Worm (Caenorhabditis elegans) whole organism, young adult: ENCODE results near the gene pho-6.
A peak's percentile ranks its signal among the peaks of the same experiment; 100 is the strongest.

Experiments
- B0336.3 ChIP-seq: fragments of 200-800 bp; sonication (Bioruptor generic); IDR thresholded peaks from 2 replicates; pipeline ENCODE4 v1.3.6; 2022; ENCODE audit warnings: missing genetic modification characterization, missing compliant biosample characterization
- F39B2.1 ChIP-seq: fragments of 200-800 bp; sonication (Bioruptor generic); IDR thresholded peaks from 2 replicates; pipeline ENCODE4 v1.3.6; 2022; ENCODE audit warnings: missing genetic modification reagents, missing genetic modification characterization, missing compliant biosample characterization
- F57C9.4 ChIP-seq: sonication (generic microtip); optimal IDR thresholded peaks from 2 replicates; lab custom pipeline; 2017; ENCODE audit warnings: mild to moderate bottlenecking, missing genetic modification characterization, missing compliant biosample characterization
- T26A5.8 ChIP-seq: sonication (generic microtip); optimal IDR thresholded peaks from 2 replicates; lab custom pipeline; 2016; ENCODE audit warnings: missing genetic modification characterization, missing compliant biosample characterization
- Y56A3A.18 ChIP-seq: fragments of 200-800 bp; sonication (Bioruptor generic); IDR thresholded peaks from 2 replicates; pipeline ENCODE4 v1.3.6; 2022; ENCODE audit warnings: missing genetic modification reagents, missing genetic modification characterization, missing compliant biosample characterization
- Y79H2A.3 ChIP-seq: fragments of 200-800 bp; sonication (Bioruptor generic); conservative IDR thresholded peaks from 2 replicates; pipeline ENCODE4 v1.3.6; 2022; ENCODE audit warnings: missing genetic modification reagents, missing genetic modification characterization, missing compliant biosample characterization
- akir-1 ChIP-seq: fragments of 200-800 bp; sonication (Bioruptor generic); optimal IDR thresholded peaks from 2 replicates; lab custom pipeline; 2018; ENCODE audit warnings: mild to moderate bottlenecking, missing genetic modification characterization, moderate library complexity, missing compliant biosample characterization
- ama-1 ChIP-seq, 3 experiments: fragments of 150-350 bp in 1 of 3; sonication (generic microtip) in 2 of 3; optimal IDR thresholded peaks; 2 replicates each; lab custom pipeline; 2014 to 2018; ENCODE audit warnings: missing biosample characterization in 2 of 3, missing genetic modification characterization in 2 of 3, missing genetic modification reagents in 2 of 3
- aptf-2 ChIP-seq: fragments of 200-800 bp; sonication (Bioruptor generic); conservative IDR thresholded peaks from 2 replicates; pipeline ENCODE4 v1.3.6; 2022; ENCODE audit warnings: missing genetic modification reagents, missing genetic modification characterization, missing compliant biosample characterization
- atf-7 ChIP-seq: sonication (generic microtip); optimal IDR thresholded peaks from 2 replicates; lab custom pipeline; 2017; ENCODE audit warnings: mild to moderate bottlenecking, missing genetic modification characterization, missing compliant biosample characterization
- attf-3 ChIP-seq: fragments of 200-800 bp; sonication (Bioruptor generic); conservative IDR thresholded peaks from 2 replicates; pipeline ENCODE4 v1.3.6; 2022; ENCODE audit warnings: missing genetic modification reagents, missing genetic modification characterization, missing compliant biosample characterization
- ceh-100 ChIP-seq: fragments of 200-800 bp; sonication (Bioruptor generic); IDR thresholded peaks from 2 replicates; pipeline ENCODE4 v1.3.6; 2022; ENCODE audit warnings: missing genetic modification reagents, missing genetic modification characterization, missing compliant biosample characterization
- ceh-58 ChIP-seq: fragments of 200-800 bp; sonication (Bioruptor generic); IDR thresholded peaks from 2 replicates; pipeline ENCODE4 v1.3.6; 2022; ENCODE audit warnings: missing genetic modification characterization, missing compliant biosample characterization
- chd-7 ChIP-seq: sonication (generic microtip); optimal IDR thresholded peaks from 2 replicates; lab custom pipeline; 2016; ENCODE audit warnings: mild to moderate bottlenecking, missing genetic modification characterization, moderate library complexity, missing compliant biosample characterization
- dox-1 ChIP-seq: fragments of 200-800 bp; sonication (Bioruptor generic); IDR thresholded peaks from 2 replicates; pipeline ENCODE4 v1.3.6; 2022; ENCODE audit warnings: missing genetic modification reagents, missing genetic modification characterization, missing compliant biosample characterization
- dpff-1 ChIP-seq: sonication (generic microtip); optimal IDR thresholded peaks from 2 replicates; lab custom pipeline; 2017; ENCODE audit warnings: mild to moderate bottlenecking, missing genetic modification characterization, missing compliant biosample characterization
- dpl-1 ChIP-seq: fragments of 150-350 bp; optimal IDR thresholded peaks from 2 replicates; lab custom pipeline; 2014; ENCODE audit warnings: missing biosample characterization, missing genetic modification reagents, missing genetic modification characterization
- efl-1 ChIP-seq: fragments of 150-350 bp; optimal IDR thresholded peaks from 2 replicates; lab custom pipeline; 2014; ENCODE audit warnings: missing biosample characterization, missing genetic modification reagents, missing genetic modification characterization
- egl-44 ChIP-seq: fragments of 200-800 bp; sonication (Bioruptor generic); IDR thresholded peaks from 2 replicates; pipeline ENCODE4 v1.3.6; 2022; ENCODE audit warnings: missing genetic modification reagents, missing genetic modification characterization, missing compliant biosample characterization
- egrh-3 ChIP-seq: fragments of 200-800 bp; sonication (Bioruptor generic); IDR thresholded peaks from 2 replicates; pipeline ENCODE4 v1.3.6; 2022; ENCODE audit warnings: missing genetic modification reagents, missing genetic modification characterization, missing compliant biosample characterization
- hlh-12 ChIP-seq: sonication (generic microtip); optimal IDR thresholded peaks from 2 replicates; lab custom pipeline; 2016; ENCODE audit warnings: missing genetic modification characterization, missing compliant biosample characterization
- hlh-26 ChIP-seq: fragments of 200-800 bp; sonication (Bioruptor generic); conservative IDR thresholded peaks from 2 replicates; pipeline ENCODE4 v1.3.6; 2022; ENCODE audit warnings: missing genetic modification reagents, missing genetic modification characterization, missing compliant biosample characterization
- hrde-1 ChIP-seq: sonication (generic microtip); optimal IDR thresholded peaks from 2 replicates; lab custom pipeline; 2016; ENCODE audit warnings: missing genetic modification characterization, mild to moderate bottlenecking, missing compliant biosample characterization, moderate library complexity, missing genotype, missing genetic modification reagents, borderline replicate concordance
- hsf-1 ChIP-seq: fragments of 200-800 bp; sonication (Bioruptor generic); IDR thresholded peaks from 2 replicates; pipeline ENCODE4 v1.3.6; 2022; ENCODE audit warnings: missing genetic modification reagents, missing genetic modification characterization, missing compliant biosample characterization
- let-607 ChIP-seq, 2 experiments: fragments of 200-800 bp in 1 of 2; sonication (Bioruptor generic) in 1 of 2; sonication (generic microtip) in 1 of 2; optimal IDR thresholded peaks; 2 replicates each; lab custom pipeline; 2016 to 2018; ENCODE audit warnings: mild to moderate bottlenecking in 2 of 2, missing compliant biosample characterization in 2 of 2, missing genetic modification characterization in 2 of 2, moderate library complexity in 2 of 2, missing genotype in 1 of 2
- lin-35 ChIP-seq, 3 experiments: fragments of 150-350 bp in 2 of 3; sonication (generic microtip) in 1 of 3; optimal IDR thresholded peaks; 2 replicates each; lab custom pipeline; 2014 to 2018; ENCODE audit warnings: missing biosample characterization in 3 of 3, missing genetic modification characterization in 3 of 3, missing genetic modification reagents in 3 of 3
- lsl-1 ChIP-seq: fragments of 200-800 bp; sonication (Bioruptor generic); optimal IDR thresholded peaks from 2 replicates; lab custom pipeline; 2018; ENCODE audit warnings: mild to moderate bottlenecking, missing genetic modification characterization, moderate library complexity, missing compliant biosample characterization
- lsy-27 ChIP-seq: sonication (generic microtip); optimal IDR thresholded peaks from 2 replicates; lab custom pipeline; 2017; ENCODE audit warnings: missing genetic modification characterization, mild to moderate bottlenecking, missing compliant biosample characterization, antibody characterized with exemption, missing genotype, borderline replicate concordance; ENCODE audit not compliant: insufficient read depth
- madf-8 ChIP-seq: fragments of 200-800 bp; sonication (Bioruptor generic); conservative IDR thresholded peaks from 2 replicates; pipeline ENCODE4 v1.3.6; 2022; ENCODE audit warnings: missing genetic modification reagents, missing genetic modification characterization, missing compliant biosample characterization
- nhr-179 ChIP-seq: sonication (generic microtip); optimal IDR thresholded peaks from 2 replicates; lab custom pipeline; 2016; ENCODE audit warnings: mild to moderate bottlenecking, missing genetic modification characterization, missing compliant biosample characterization
- nhr-27 ChIP-seq: fragments of 200-800 bp; sonication (Bioruptor generic); optimal IDR thresholded peaks from 2 replicates; lab custom pipeline; 2018; ENCODE audit warnings: mild to moderate bottlenecking, missing genetic modification characterization, moderate library complexity, missing compliant biosample characterization
- nhr-80 ChIP-seq: sonication (generic microtip); optimal IDR thresholded peaks from 2 replicates; lab custom pipeline; 2016; ENCODE audit warnings: missing genetic modification characterization, missing compliant biosample characterization
- pha-4 ChIP-seq: fragments of 150-350 bp; sonication (generic microtip); optimal IDR thresholded peaks from 2 replicates; lab custom pipeline; 2014; ENCODE audit warnings: missing biosample characterization, missing genetic modification reagents, missing genetic modification characterization
- rpc-1 ChIP-seq, 2 experiments: fragments of 150-350 bp in 1 of 2; sonication (generic microtip) in 1 of 2; optimal IDR thresholded peaks; 2 replicates each; lab custom pipeline; 2014 to 2018; ENCODE audit warnings: missing biosample characterization in 1 of 2, missing genetic modification characterization in 1 of 2, missing genetic modification reagents in 1 of 2, missing genotype in 1 of 2
- sdz-38 ChIP-seq: sonication (generic microtip); optimal IDR thresholded peaks from 2 replicates; lab custom pipeline; 2016; ENCODE audit warnings: missing genotype, missing genetic modification characterization, missing compliant biosample characterization
- snpc-1.3 ChIP-seq: sonication (generic microtip); optimal IDR thresholded peaks from 2 replicates; lab custom pipeline; 2017; ENCODE audit warnings: missing genetic modification characterization, mild to moderate bottlenecking, missing compliant biosample characterization, antibody characterized with exemption, moderate library complexity, missing genotype, missing genetic modification reagents; ENCODE audit not compliant: insufficient read depth
- somi-1 ChIP-seq: fragments of 200-800 bp; sonication (Bioruptor generic); optimal IDR thresholded peaks from 2 replicates; lab custom pipeline; 2018; ENCODE audit warnings: mild to moderate bottlenecking, missing genetic modification characterization, missing compliant biosample characterization
- unc-130 ChIP-seq: sonication (generic microtip); optimal IDR thresholded peaks from 2 replicates; lab custom pipeline; 2016; ENCODE audit warnings: missing genetic modification reagents, missing genetic modification characterization, missing compliant biosample characterization
- unc-62 ChIP-seq: fragments of 150-350 bp; optimal IDR thresholded peaks from 2 replicates; lab custom pipeline; 2014; ENCODE audit warnings: missing biosample characterization, missing genetic modification reagents, missing genetic modification characterization
- zfh-2 ChIP-seq: fragments of 200-800 bp; sonication (Bioruptor generic); conservative IDR thresholded peaks from 2 replicates; pipeline ENCODE4 v1.3.6; 2022; ENCODE audit warnings: missing genetic modification reagents, missing genetic modification characterization, missing compliant biosample characterization
- ztf-28 ChIP-seq: fragments of 200-800 bp; sonication (Bioruptor generic); IDR thresholded peaks from 2 replicates; pipeline ENCODE4 v1.3.6; 2022; ENCODE audit warnings: missing genetic modification reagents, missing genetic modification characterization, missing compliant biosample characterization
- ztf-6 ChIP-seq: fragments of 200-800 bp; sonication (Bioruptor generic); IDR thresholded peaks from 2 replicates; pipeline ENCODE4 v1.3.6; 2022; ENCODE audit warnings: missing genetic modification reagents, missing genetic modification characterization, missing compliant biosample characterization

Gene pho-6

DNA sequence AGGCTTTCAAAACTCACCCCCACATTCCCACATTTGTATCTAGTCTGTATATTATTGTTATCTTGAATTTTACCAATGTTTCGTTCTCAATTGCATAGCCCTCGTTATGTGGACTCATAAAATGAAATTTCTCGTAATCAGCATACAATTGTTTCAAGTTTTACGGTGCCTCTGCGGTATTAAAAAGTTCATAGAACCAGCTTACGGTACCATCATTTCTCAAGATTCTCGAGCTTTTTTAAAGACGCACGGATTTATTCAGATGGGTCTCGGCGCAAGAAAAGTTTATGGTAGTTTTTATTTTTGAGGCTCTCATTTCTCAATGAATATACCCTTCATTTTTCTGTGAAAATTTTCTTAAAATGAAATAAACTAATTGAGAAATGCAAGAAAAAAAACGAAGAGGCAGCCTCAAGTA lies 20.9 kb upstream of the pho-6 start (continued):
- peak; percentile 91; the same call in 1 of the 2 replicates for TF ChIP-seq ceh-58
- TF ChIP-seq lin-35 (GFP tag; optimal IDR thresholded peaks at IDR 0.05; lab: Kevin White, UChicago) = peak in 1 of 3 experiments; percentile 9
- TF ChIP-seq T26A5.8 (tag; lab: Kevin White, UChicago) = no peak
- no peak for TF ChIP-seq F57C9.4 (tag; lab: Kevin White, UChicago)
- TF ChIP-seq Y56A3A.18 = 0 out of 2 replicates have a peak, but pooled peaks have one; percentile 62
- TF ChIP-seq nhr-27 = no peak
- no peak for TF ChIP-seq akir-1 (GFP tag; lab: Kevin White, UChicago)
- TF ChIP-seq ama-1 (optimal IDR thresholded peaks at IDR 0.05; lab: Kevin White, UChicago) = no peak
- peak in 1 of 2 experiments; percentile 33 for TF ChIP-seq ama-1 (GFP tag; optimal IDR thresholded peaks at IDR 0.05; lab: Kevin White, UChicago)
- peak; percentile 65; the same call in 1 of the 2 replicates for TF ChIP-seq F39B2.1
- peak; percentile 33 for TF ChIP-seq efl-1 (GFP tag; lab: Kevin White, UChicago)
- TF ChIP-seq lsl-1 = peak; percentile 71
- TF ChIP-seq ceh-100 (GFP tag; lab: Robert Waterston, UW) = peak; percentile 56
- no peak for TF ChIP-seq unc-62
- peak; percentile 56 for TF ChIP-seq atf-7 (tag; lab: Kevin White, UChicago)
- 0 out of 2 replicates have a peak, but pooled peaks have one; percentile 32 for TF ChIP-seq dox-1

DNA sequence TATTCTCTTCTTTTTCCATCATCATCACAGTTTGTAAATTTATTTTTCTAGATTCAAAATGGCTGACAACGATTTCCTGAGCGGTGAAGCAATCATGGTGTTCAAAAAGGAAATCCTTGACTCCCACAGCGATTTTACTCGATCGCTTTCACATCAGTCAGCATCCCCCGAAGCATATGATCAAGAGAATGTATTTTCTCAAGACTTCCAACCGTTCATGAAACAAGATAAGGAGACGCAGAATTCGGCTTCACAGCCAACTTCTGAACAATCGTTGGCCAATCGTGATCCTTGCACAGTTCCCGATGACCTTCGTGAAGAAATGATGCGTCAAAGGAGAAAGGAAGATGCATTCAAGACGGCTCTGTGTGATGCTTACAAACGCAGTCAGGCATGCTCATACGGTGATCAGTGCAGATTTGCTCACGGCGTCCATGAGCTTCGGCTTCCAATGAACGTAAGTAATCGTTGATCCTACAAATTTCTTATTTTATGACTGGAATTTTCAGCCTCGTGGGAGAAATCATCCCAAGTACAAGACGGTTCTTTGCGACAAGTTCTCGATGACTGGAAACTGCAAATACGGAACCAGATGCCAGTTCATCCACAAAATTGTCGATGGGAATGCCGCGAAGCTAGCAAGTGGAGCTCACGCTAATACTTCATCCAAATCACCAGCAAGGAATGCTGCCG lies 19.9 kb upstream of the pho-6 start, which contains the start of gene pos-1:
Gene pos-1 (plus strand): TSS at position 51 of the 693 bp plus-strand sequence.
- TF ChIP-seq ceh-100 (GFP tag; lab: Robert Waterston, UW) = no peak
- no peak for TF ChIP-seq ztf-6 (GFP tag; lab: Robert Waterston, UW)
- TF ChIP-seq T26A5.8 (tag; lab: Kevin White, UChicago) = no peak
- TF ChIP-seq attf-3 (GFP tag; lab: Robert Waterston, UW) = no peak
- TF ChIP-seq Y79H2A.3 (GFP tag; lab: Robert Waterston, UW) = no peak
- no peak for TF ChIP-seq dpff-1

DNA sequence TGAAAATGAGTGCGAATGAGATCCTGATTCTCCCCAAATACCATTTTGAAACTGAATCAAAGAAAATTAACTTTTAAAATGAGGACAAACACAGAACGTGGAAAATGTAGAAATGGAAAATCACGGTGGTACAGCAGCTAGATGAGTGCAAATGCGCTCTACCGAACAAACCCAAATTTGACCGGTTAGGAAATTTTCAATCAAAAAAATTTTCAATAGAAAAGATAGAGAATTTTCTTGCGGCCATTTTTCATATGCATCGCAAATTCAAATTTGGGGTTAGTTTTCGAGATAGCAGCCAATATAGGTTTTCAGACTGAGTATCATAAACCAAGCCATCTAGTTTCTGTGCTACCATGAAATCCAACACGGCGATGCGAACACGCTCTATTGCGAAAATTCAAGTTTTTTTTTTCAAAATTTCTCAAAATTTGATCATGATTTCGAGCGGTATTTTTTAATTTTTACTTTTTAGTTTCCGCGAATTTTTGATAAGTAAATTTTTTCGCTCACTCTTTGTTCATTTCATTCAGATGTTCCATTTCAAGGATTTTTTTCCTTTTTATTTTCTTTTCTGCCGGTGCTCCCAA lies 19.3 kb upstream of the pho-6 start, which contains the start of gene vha-18:
Gene vha-18 (minus strand): TSS at position 51 of the 590 bp plus-strand sequence.
- TF ChIP-seq hrde-1 (tag; lab: Kevin White, UChicago) = peak; percentile 49
- no peak for TF ChIP-seq rpc-1 (optimal IDR thresholded peaks at IDR 0.05; lab: Kevin White, UChicago)
- no peak for TF ChIP-seq rpc-1 (tag; optimal IDR thresholded peaks at IDR 0.05; lab: Kevin White, UChicago)
- no peak for TF ChIP-seq somi-1
- peak; percentile 92 for TF ChIP-seq dox-1
- TF ChIP-seq nhr-27 = no peak
- TF ChIP-seq akir-1 (GFP tag; lab: Kevin White, UChicago) = no peak
- peak; percentile 89 for TF ChIP-seq hsf-1 (GFP tag; lab: Robert Waterston, UW)
- no peak for TF ChIP-seq egl-44 (GFP tag; lab: Robert Waterston, UW)
- no peak for TF ChIP-seq sdz-38
- no peak for TF ChIP-seq zfh-2 (GFP tag; lab: Robert Waterston, UW)
- no peak for TF ChIP-seq hlh-26 (GFP tag; lab: Robert Waterston, UW)
- TF ChIP-seq snpc-1.3 (tag; lab: Kevin White, UChicago) = peak; percentile 73
- no peak for TF ChIP-seq nhr-80 (tag; lab: Kevin White, UChicago)
- TF ChIP-seq madf-8 (GFP tag; lab: Robert Waterston, UW) = peak; percentile 94
- TF ChIP-seq chd-7 (tag; lab: Kevin White, UChicago) = no peak
- peak; percentile 91 for TF ChIP-seq unc-130 (GFP tag; lab: Kevin White, UChicago)
- TF ChIP-seq lsy-27 (tag; lab: Kevin White, UChicago) = no peak
- TF ChIP-seq ztf-28 = peak; percentile 85; the same call in 1 of the 2 replicates
- TF ChIP-seq egrh-3 (GFP tag; lab: Robert Waterston, UW) = 0 out of 2 replicates have a peak, but pooled peaks have one; percentile 9
- no peak for TF ChIP-seq hlh-12 (tag; lab: Kevin White, UChicago)
- TF ChIP-seq efl-1 (GFP tag; lab: Kevin White, UChicago) = peak; percentile 90
- 0 out of 2 replicates have a peak, but pooled peaks have one; percentile 45 for TF ChIP-seq aptf-2 (GFP tag; lab: Robert Waterston, UW)
- no peak for TF ChIP-seq pha-4 (tag; lab: Kevin White, UChicago)
- TF ChIP-seq dpl-1 (GFP tag; lab: Kevin White, UChicago) = peak; percentile 72
- TF ChIP-seq B0336.3 (GFP tag; lab: Robert Waterston, UW) = peak; percentile 84
- no peak for TF ChIP-seq nhr-179 (tag; lab: Kevin White, UChicago)
- no peak for TF ChIP-seq let-607 (tag; optimal IDR thresholded peaks at IDR 0.05; lab: Kevin White, UChicago)
